Fruit fly (Drosophila melanogaster) whole organism, prepupa: Measurements from ENCODE around the gene CG7506.

ENCODE experiments used
- Blimp-1 ChIP-seq: fragments of 200-800 bp; sonication (Bioruptor generic); optimal IDR thresholded peaks from 3 replicates; lab custom pipeline; 2017; ENCODE audit warnings: missing biosample characterization, missing genetic modification characterization, mild to moderate bottlenecking, moderate library complexity, missing genetic modification reagents
- CG10631 ChIP-seq: fragments of 200-800 bp; sonication (Bioruptor generic); optimal IDR thresholded peaks from 2 replicates; lab custom pipeline; 2016; ENCODE audit warnings: missing biosample characterization, missing genetic modification characterization
- CG10669 ChIP-seq: fragments of 200-800 bp; sonication (Bioruptor generic); optimal IDR thresholded peaks from 3 replicates; lab custom pipeline; 2018; ENCODE audit warnings: missing biosample characterization, mild to moderate bottlenecking, missing genetic modification characterization, moderate library complexity
- CG11294 ChIP-seq: fragments of 200-800 bp; sonication (Bioruptor generic); IDR thresholded peaks from 2 replicates; pipeline ENCODE4 v1.3.6; 2022; ENCODE audit warnings: missing biosample characterization, missing genetic modification characterization
- CG11902 ChIP-seq: fragments of 200-800 bp; sonication (Bioruptor generic); optimal IDR thresholded peaks from 3 replicates; lab custom pipeline; 2016; ENCODE audit warnings: missing biosample characterization, missing genetic modification characterization
- CG1621 ChIP-seq: fragments of 200-800 bp; sonication (Bioruptor generic); optimal IDR thresholded peaks from 3 replicates; lab custom pipeline; 2018; ENCODE audit warnings: missing biosample characterization, mild to moderate bottlenecking, missing genetic modification characterization
- CG3032 ChIP-seq: fragments of 200-800 bp; optimal IDR thresholded peaks from 2 replicates; lab custom pipeline; 2019; ENCODE audit warnings: missing biosample characterization, mild to moderate bottlenecking, missing genetic modification characterization, moderate library complexity
- CG31627 ChIP-seq: fragments of 200-800 bp; sonication (Bioruptor generic); optimal IDR thresholded peaks from 3 replicates; lab custom pipeline; 2016; ENCODE audit warnings: missing biosample characterization, missing genetic modification characterization
- CG32006 ChIP-seq: fragments of 200-800 bp; sonication (Bioruptor generic); optimal IDR thresholded peaks from 3 replicates; lab custom pipeline; 2017; ENCODE audit warnings: missing biosample characterization, mild to moderate bottlenecking, missing genetic modification characterization
- CG34406 ChIP-seq: fragments of 200-800 bp; sonication (Bioruptor generic); optimal IDR thresholded peaks from 3 replicates; lab custom pipeline; 2016; ENCODE audit warnings: missing biosample characterization, missing genetic modification characterization
- CG3919 ChIP-seq: fragments of 200-800 bp; sonication (Bioruptor generic); optimal IDR thresholded peaks from 3 replicates; lab custom pipeline; 2016; ENCODE audit warnings: missing biosample characterization, missing genetic modification characterization
- CG4318 ChIP-seq: fragments of 200-800 bp; sonication (Bioruptor generic); optimal IDR thresholded peaks from 3 replicates; lab custom pipeline; 2017; ENCODE audit warnings: missing biosample characterization, mild to moderate bottlenecking, missing genetic modification characterization
- CG6163 ChIP-seq: fragments of 200-800 bp; sonication (Bioruptor generic); IDR thresholded peaks from 3 replicates; pipeline ENCODE4 v1.3.6; 2022; ENCODE audit warnings: missing biosample characterization, missing genetic modification characterization
- CG6276 ChIP-seq: fragments of 200-800 bp; sonication (Bioruptor generic); optimal IDR thresholded peaks from 2 replicates; lab custom pipeline; 2017; ENCODE audit warnings: missing biosample characterization, mild to moderate bottlenecking, missing genetic modification characterization
- CG6792 ChIP-seq: fragments of 200-800 bp; sonication (Bioruptor generic); optimal IDR thresholded peaks from 3 replicates; lab custom pipeline; 2016; ENCODE audit warnings: missing biosample characterization, missing genetic modification characterization
- CG6808 ChIP-seq: fragments of 200-800 bp; sonication (Bioruptor generic); optimal IDR thresholded peaks from 3 replicates; lab custom pipeline; 2017; ENCODE audit warnings: missing biosample characterization, missing genetic modification characterization, mild to moderate bottlenecking, moderate library complexity, missing genetic modification reagents
- CG6854 ChIP-seq: fragments of 200-800 bp; sonication (Bioruptor generic); optimal IDR thresholded peaks from 2 replicates; lab custom pipeline; 2017; ENCODE audit warnings: missing biosample characterization, mild to moderate bottlenecking, missing genetic modification characterization
- CG7368 ChIP-seq: fragments of 200-800 bp; sonication (Bioruptor generic); optimal IDR thresholded peaks from 3 replicates; lab custom pipeline; 2016; ENCODE audit warnings: missing biosample characterization, missing genetic modification characterization
- CG8319 ChIP-seq: fragments of 200-800 bp; sonication (Bioruptor generic); optimal IDR thresholded peaks from 3 replicates; lab custom pipeline; 2016; ENCODE audit warnings: missing biosample characterization, missing genetic modification characterization
- CG9139 ChIP-seq: fragments of 200-800 bp; sonication (Bioruptor generic); optimal IDR thresholded peaks from 3 replicates; lab custom pipeline; 2017; ENCODE audit warnings: missing biosample characterization, mild to moderate bottlenecking, missing genetic modification characterization
- Eip75B ChIP-seq: fragments of 200-800 bp; sonication (Bioruptor generic); optimal IDR thresholded peaks from 3 replicates; lab custom pipeline; 2016; ENCODE audit warnings: missing biosample characterization, missing genetic modification characterization
- Eip78C ChIP-seq: fragments of 200-800 bp; sonication (Bioruptor generic); peaks from one replicate; lab custom pipeline; 2016; ENCODE audit warnings: missing biosample characterization, missing genetic modification characterization
- Ets21C ChIP-seq: fragments of 200-800 bp; sonication (Bioruptor generic); optimal IDR thresholded peaks from 3 replicates; lab custom pipeline; 2016; ENCODE audit warnings: missing biosample characterization, missing genetic modification characterization
- Ets96B ChIP-seq: fragments of 200-800 bp; optimal IDR thresholded peaks from 2 replicates; lab custom pipeline; 2019; ENCODE audit warnings: missing biosample characterization, mild to moderate bottlenecking, missing genetic modification characterization, moderate library complexity
- Hr39 ChIP-seq: fragments of 200-800 bp; sonication (Bioruptor generic); optimal IDR thresholded peaks from 2 replicates; lab custom pipeline; 2016; ENCODE audit warnings: missing biosample characterization, missing genetic modification characterization
- Hr4 ChIP-seq: fragments of 200-800 bp; sonication (Bioruptor generic); optimal IDR thresholded peaks from 3 replicates; lab custom pipeline; 2016; ENCODE audit warnings: missing biosample characterization, missing genetic modification characterization
- Lpt ChIP-seq: fragments of 200-800 bp; sonication (Bioruptor generic); optimal IDR thresholded peaks from 3 replicates; lab custom pipeline; 2016; ENCODE audit warnings: missing biosample characterization, missing genetic modification characterization
- Met ChIP-seq: fragments of 200-800 bp; sonication (Bioruptor generic); optimal IDR thresholded peaks from 3 replicates; lab custom pipeline; 2016; ENCODE audit warnings: missing biosample characterization, missing genetic modification characterization
- OdsH ChIP-seq: fragments of 200-800 bp; sonication (Bioruptor generic); optimal IDR thresholded peaks from 3 replicates; lab custom pipeline; 2016; ENCODE audit warnings: missing biosample characterization, missing genetic modification characterization
- Smox ChIP-seq: fragments of 200-800 bp; sonication (Bioruptor generic); optimal IDR thresholded peaks from 3 replicates; lab custom pipeline; 2016; ENCODE audit warnings: missing biosample characterization, missing genetic modification characterization
- Sox102F ChIP-seq: fragments of 200-800 bp; sonication (Bioruptor generic); optimal IDR thresholded peaks from 2 replicates; lab custom pipeline; 2016; ENCODE audit warnings: missing biosample characterization, mild to moderate bottlenecking, missing genetic modification characterization
- Sox15 ChIP-seq: fragments of 200-800 bp; sonication (Bioruptor generic); optimal IDR thresholded peaks from 3 replicates; lab custom pipeline; 2016; ENCODE audit warnings: missing biosample characterization, missing genetic modification characterization
- achi ChIP-seq: fragments of 200-800 bp; sonication (Bioruptor generic); optimal IDR thresholded peaks from 3 replicates; lab custom pipeline; 2016; ENCODE audit warnings: missing biosample characterization, missing genetic modification characterization
- cyc ChIP-seq: fragments of 200-800 bp; sonication (Bioruptor generic); optimal IDR thresholded peaks from 3 replicates; lab custom pipeline; 2016; ENCODE audit warnings: missing biosample characterization, missing genetic modification characterization
- dsx ChIP-seq: fragments of 200-800 bp; optimal IDR thresholded peaks from 3 replicates; lab custom pipeline; 2019; ENCODE audit warnings: missing biosample characterization, mild to moderate bottlenecking, missing genetic modification characterization, moderate library complexity; ENCODE audit not compliant: poor library complexity, severe bottlenecking
- esn ChIP-seq: fragments of 200-800 bp; sonication (Bioruptor generic); optimal IDR thresholded peaks from 2 replicates; lab custom pipeline; 2016; ENCODE audit warnings: missing biosample characterization, mild to moderate bottlenecking, missing genetic modification characterization, moderate library complexity
- fd59A ChIP-seq: fragments of 200-800 bp; sonication (Bioruptor generic); optimal IDR thresholded peaks from 2 replicates; lab custom pipeline; 2017; ENCODE audit warnings: missing biosample characterization, mild to moderate bottlenecking, missing genetic modification characterization, missing genetic modification reagents
- fkh ChIP-seq: fragments of 200-800 bp; sonication (Bioruptor generic); optimal IDR thresholded peaks from 3 replicates; lab custom pipeline; 2017; ENCODE audit warnings: missing biosample characterization, mild to moderate bottlenecking, missing genetic modification characterization, moderate library complexity
- pdm3 ChIP-seq: fragments of 200-800 bp; sonication (Bioruptor generic); optimal IDR thresholded peaks from 3 replicates; lab custom pipeline; 2016; ENCODE audit warnings: missing biosample characterization, missing genetic modification characterization
- spab ChIP-seq: fragments of 200-800 bp; sonication (Bioruptor generic); optimal IDR thresholded peaks from 2 replicates; lab custom pipeline; 2017; ENCODE audit warnings: missing biosample characterization, mild to moderate bottlenecking, missing genetic modification characterization, missing genetic modification reagents
- ss ChIP-seq, 2 experiments: fragments of 200-800 bp; sonication (Bioruptor generic); optimal IDR thresholded peaks; 2 replicates in 1 of 2; 3 replicates in 1 of 2; lab custom pipeline; 2017 to 2018; ENCODE audit warnings: mild to moderate bottlenecking in 2 of 2, missing biosample characterization in 2 of 2, missing genetic modification characterization in 2 of 2, moderate library complexity in 1 of 2
- svp ChIP-seq: fragments of 200-800 bp; sonication (Bioruptor generic); peaks from one replicate; lab custom pipeline; 2016; ENCODE audit warnings: missing biosample characterization, missing genetic modification characterization
- topi ChIP-seq: fragments of 200-800 bp; sonication (Bioruptor generic); optimal IDR thresholded peaks from 3 replicates; lab custom pipeline; 2016; ENCODE audit warnings: missing biosample characterization, missing genetic modification characterization
- vri ChIP-seq: fragments of 200-800 bp; sonication (Bioruptor generic); optimal IDR thresholded peaks from 3 replicates; lab custom pipeline; 2016; ENCODE audit warnings: missing biosample characterization, mild to moderate bottlenecking, missing genetic modification characterization

Gene CG7506

dm6 chr3L:7606336-7607001 lies 35.0 kb downstream of the CG7506 start:
- TF ChIP-seq Ets96B (tag; lab: Kevin White, UChicago) (peak; percentile 43), CG34406 (no peak), topi (GFP tag; lab: Kevin White, UChicago) (no peak), Lpt (GFP tag; lab: Kevin White, UChicago) (no peak), CG4318 (GFP tag; lab: Kevin White, UChicago) (no peak), Eip78C (peak; percentile 62), cyc (GFP tag; lab: Kevin White, UChicago) (no peak), dsx (GFP tag; lab: Kevin White, UChicago) (no peak), pdm3 (GFP tag; lab: Kevin White, UChicago) (no peak), esn (GFP tag; lab: Kevin White, UChicago) (no peak), CG3919 (no peak), ss (GFP tag; optimal IDR thresholded peaks at IDR 0.05; lab: Kevin White, UChicago) (peak; percentile 43 to 49), CG6276 (GFP tag; lab: Kevin White, UChicago) (no peak), CG3032 (tag; lab: Kevin White, UChicago) (peak; percentile 41), Hr39 (GFP tag; lab: Kevin White, UChicago) (no peak), CG32006 (GFP tag; lab: Kevin White, UChicago) (no peak), CG10631 (GFP tag; lab: Kevin White, UChicago) (peak; percentile 5), CG7368 (GFP tag; lab: Kevin White, UChicago) (no peak), CG9139 (GFP tag; lab: Kevin White, UChicago) (no peak), CG6792 (GFP tag; lab: Kevin White, UChicago) (no peak), CG11294 (GFP tag; lab: Robert Waterston, UW) (no peak), Eip75B (GFP tag; lab: Kevin White, UChicago) (peak; percentile 3), Smox (GFP tag; lab: Kevin White, UChicago) (no peak), CG11902 (GFP tag; lab: Kevin White, UChicago) (no peak), Met (GFP tag; lab: Kevin White, UChicago) (no peak), CG6808 (GFP tag; lab: Kevin White, UChicago) (peak; percentile 39), Hr4 (no peak), fkh (no peak), Ets21C (GFP tag; lab: Kevin White, UChicago) (no peak), vri (GFP tag; lab: Kevin White, UChicago) (no peak), CG31627 (no peak), Sox15 (no peak), svp (GFP tag; lab: Kevin White, UChicago) (peak; percentile 50), CG8319 (GFP tag; lab: Kevin White, UChicago) (no peak), Blimp-1 (GFP tag; lab: Kevin White, UChicago) (no peak), fd59A (GFP tag; lab: Kevin White, UChicago) (no peak), OdsH (GFP tag; lab: Kevin White, UChicago) (no peak), CG6163 (GFP tag; lab: Robert Waterston, UW) (0 out of 3 replicates have a peak, but pooled peaks have one; percentile 5), CG6854 (no peak), Sox102F (no peak), spab (GFP tag; lab: Kevin White, UChicago) (peak; percentile 22), CG1621 (peak; percentile 13), CG10669 (GFP tag; lab: Kevin White, UChicago) (peak; percentile 36), achi (GFP tag; lab: Kevin White, UChicago) (no peak)
- TF ChIP-seq, all 60 proteins: peak for 12
